Fruit fly (Drosophila melanogaster) whole organism, embryonic: Measurements from ENCODE around the gene Jarid2.

Experiments used
- CG14441 ChIP-seq: fragments of 200-800 bp; sonication (Bioruptor generic); IDR thresholded peaks from 2 replicates; pipeline ENCODE4 v1.3.6; 2022; ENCODE audit warnings: missing biosample characterization, missing genetic modification characterization
- CG14710 ChIP-seq: fragments of 200-800 bp; sonication (Bioruptor generic); optimal IDR thresholded peaks from 3 replicates; lab custom pipeline; 2019; ENCODE audit warnings: missing biosample characterization, mild to moderate bottlenecking, missing genetic modification characterization, moderate library complexity
- CG15601 ChIP-seq: fragments of 200-800 bp; sonication (Bioruptor generic); optimal IDR thresholded peaks from 3 replicates; lab custom pipeline; 2019; ENCODE audit warnings: missing biosample characterization, mild to moderate bottlenecking, missing genetic modification characterization, moderate library complexity
- CG1602 ChIP-seq: fragments of 200-800 bp; sonication (Bioruptor generic); optimal IDR thresholded peaks from 3 replicates; lab custom pipeline; 2016; ENCODE audit warnings: missing biosample characterization, missing genetic modification characterization
- CG18764 ChIP-seq: fragments of 200-800 bp; sonication (Bioruptor generic); optimal IDR thresholded peaks from 3 replicates; lab custom pipeline; 2016; ENCODE audit warnings: missing biosample characterization, missing genetic modification characterization
- CG9932 ChIP-seq: fragments of 200-800 bp; sonication (Bioruptor generic); IDR thresholded peaks from 2 replicates; pipeline ENCODE4 v1.3.6; 2022; ENCODE audit warnings: missing biosample characterization, missing genetic modification characterization
- CoRest ChIP-seq: fragments of 200-800 bp; sonication (Bioruptor generic); optimal IDR thresholded peaks from 3 replicates; lab custom pipeline; 2018; ENCODE audit warnings: missing biosample characterization, mild to moderate bottlenecking, missing genetic modification characterization, moderate library complexity
- ERR ChIP-seq: fragments of 200-800 bp; sonication (Bioruptor generic); optimal IDR thresholded peaks from 2 replicates; lab custom pipeline; 2016; ENCODE audit warnings: missing biosample characterization, missing genetic modification characterization
- Max ChIP-seq: fragments of 200-800 bp; sonication (Bioruptor generic); optimal IDR thresholded peaks from 2 replicates; lab custom pipeline; 2016; ENCODE audit warnings: missing biosample characterization, mild to moderate bottlenecking, missing genetic modification characterization
- Spps ChIP-seq: fragments of 200-800 bp; sonication (Bioruptor generic); optimal IDR thresholded peaks from 2 replicates; lab custom pipeline; 2018; ENCODE audit warnings: missing biosample characterization, mild to moderate bottlenecking, missing genetic modification characterization
- ap ChIP-seq: fragments of 200-800 bp; sonication (Bioruptor generic); IDR thresholded peaks from 2 replicates; pipeline ENCODE4 v1.3.6; 2022; ENCODE audit warnings: missing biosample characterization, missing genetic modification characterization
- chinmo ChIP-seq: fragments of 200-800 bp; sonication (Bioruptor generic); IDR thresholded peaks from 4 replicates; pipeline ENCODE4 v1.3.6; 2022; ENCODE audit warnings: missing biosample characterization, missing genetic modification characterization; ENCODE audit not compliant: partially characterized antibody
- phol ChIP-seq: fragments of 200-800 bp; sonication (Bioruptor generic); optimal IDR thresholded peaks from 3 replicates; lab custom pipeline; 2018; ENCODE audit warnings: missing biosample characterization, mild to moderate bottlenecking, missing genetic modification characterization, moderate library complexity
- ssp ChIP-seq: fragments of 200-800 bp; sonication (Bioruptor generic); IDR thresholded peaks from 2 replicates; pipeline ENCODE4 v1.3.6; 2022; ENCODE audit warnings: missing biosample characterization, missing genetic modification characterization

dm6 chr3L:9497981-9498619, 21.3 kb downstream of the Jarid2 start:
- no peak for TF ChIP-seq Max
- no peak for TF ChIP-seq CG14441 (GFP tag; lab: Robert Waterston, UW)
- TF ChIP-seq CG18764 (GFP tag; lab: Kevin White, UChicago) = no peak
- no peak for TF ChIP-seq CG1602 (GFP tag; lab: Kevin White, UChicago)
- TF ChIP-seq CG14710 = no peak
- no peak for TF ChIP-seq CG15601 (tag; lab: Kevin White, UChicago)
- no peak for TF ChIP-seq phol (tag; lab: Kevin White, UChicago)
- no peak for TF ChIP-seq CG9932 (GFP tag; lab: Robert Waterston, UW)
- no peak for TF ChIP-seq ap (GFP tag; lab: Robert Waterston, UW)
- TF ChIP-seq ERR = no peak
- TF ChIP-seq chinmo (GFP tag; lab: Robert Waterston, UW) = no peak
- TF ChIP-seq ssp = no peak
- no peak for TF ChIP-seq CoRest (tag; lab: Kevin White, UChicago)
- TF ChIP-seq Spps = no peak
